Fruit fly (Drosophila melanogaster) whole organism, prepupa: Measurements from ENCODE around the gene Mnt.
A peak's percentile ranks its signal among the peaks of the same experiment; 100 is the strongest.

Experiments
- Blimp-1 ChIP-seq: fragments of 200-800 bp; sonication (Bioruptor generic); optimal IDR thresholded peaks from 3 replicates; lab custom pipeline; 2017; ENCODE audit warnings: missing biosample characterization, missing genetic modification characterization, mild to moderate bottlenecking, moderate library complexity, missing genetic modification reagents
- CG10669 ChIP-seq: fragments of 200-800 bp; sonication (Bioruptor generic); optimal IDR thresholded peaks from 3 replicates; lab custom pipeline; 2018; ENCODE audit warnings: missing biosample characterization, mild to moderate bottlenecking, missing genetic modification characterization, moderate library complexity
- CG11294 ChIP-seq: fragments of 200-800 bp; sonication (Bioruptor generic); IDR thresholded peaks from 2 replicates; pipeline ENCODE4 v1.3.6; 2022; ENCODE audit warnings: missing biosample characterization, missing genetic modification characterization
- CG11762 ChIP-seq: fragments of 200-800 bp; sonication (Bioruptor generic); optimal IDR thresholded peaks from 3 replicates; lab custom pipeline; 2016; ENCODE audit warnings: missing biosample characterization, missing genetic modification characterization; ENCODE audit not compliant: insufficient read depth
- CG11902 ChIP-seq: fragments of 200-800 bp; sonication (Bioruptor generic); optimal IDR thresholded peaks from 3 replicates; lab custom pipeline; 2016; ENCODE audit warnings: missing biosample characterization, missing genetic modification characterization
- CG15336 ChIP-seq: fragments of 200-800 bp; sonication (Bioruptor generic); IDR thresholded peaks from 2 replicates; pipeline ENCODE4 v1.3.6; 2022; ENCODE audit warnings: missing biosample characterization, missing genetic modification characterization
- CG1621 ChIP-seq: fragments of 200-800 bp; sonication (Bioruptor generic); optimal IDR thresholded peaks from 3 replicates; lab custom pipeline; 2018; ENCODE audit warnings: missing biosample characterization, mild to moderate bottlenecking, missing genetic modification characterization
- CG16779 ChIP-seq: fragments of 200-800 bp; sonication (Bioruptor generic); optimal IDR thresholded peaks from 3 replicates; lab custom pipeline; 2017; ENCODE audit warnings: missing biosample characterization, mild to moderate bottlenecking, missing genetic modification characterization
- CG3032 ChIP-seq: fragments of 200-800 bp; optimal IDR thresholded peaks from 2 replicates; lab custom pipeline; 2019; ENCODE audit warnings: missing biosample characterization, mild to moderate bottlenecking, missing genetic modification characterization, moderate library complexity
- CG31627 ChIP-seq: fragments of 200-800 bp; sonication (Bioruptor generic); optimal IDR thresholded peaks from 3 replicates; lab custom pipeline; 2016; ENCODE audit warnings: missing biosample characterization, missing genetic modification characterization
- CG32006 ChIP-seq: fragments of 200-800 bp; sonication (Bioruptor generic); optimal IDR thresholded peaks from 3 replicates; lab custom pipeline; 2017; ENCODE audit warnings: missing biosample characterization, mild to moderate bottlenecking, missing genetic modification characterization
- CG34406 ChIP-seq: fragments of 200-800 bp; sonication (Bioruptor generic); optimal IDR thresholded peaks from 3 replicates; lab custom pipeline; 2016; ENCODE audit warnings: missing biosample characterization, missing genetic modification characterization
- CG4318 ChIP-seq: fragments of 200-800 bp; sonication (Bioruptor generic); optimal IDR thresholded peaks from 3 replicates; lab custom pipeline; 2017; ENCODE audit warnings: missing biosample characterization, mild to moderate bottlenecking, missing genetic modification characterization
- CG6163 ChIP-seq: fragments of 200-800 bp; sonication (Bioruptor generic); IDR thresholded peaks from 3 replicates; pipeline ENCODE4 v1.3.6; 2022; ENCODE audit warnings: missing biosample characterization, missing genetic modification characterization
- CG6792 ChIP-seq: fragments of 200-800 bp; sonication (Bioruptor generic); optimal IDR thresholded peaks from 3 replicates; lab custom pipeline; 2016; ENCODE audit warnings: missing biosample characterization, missing genetic modification characterization
- CG6808 ChIP-seq: fragments of 200-800 bp; sonication (Bioruptor generic); optimal IDR thresholded peaks from 3 replicates; lab custom pipeline; 2017; ENCODE audit warnings: missing biosample characterization, missing genetic modification characterization, mild to moderate bottlenecking, moderate library complexity, missing genetic modification reagents
- CG6854 ChIP-seq: fragments of 200-800 bp; sonication (Bioruptor generic); optimal IDR thresholded peaks from 2 replicates; lab custom pipeline; 2017; ENCODE audit warnings: missing biosample characterization, mild to moderate bottlenecking, missing genetic modification characterization
- CG8119 ChIP-seq: fragments of 200-800 bp; sonication (Bioruptor generic); IDR thresholded peaks from 3 replicates; pipeline ENCODE4 v1.3.6; 2022; ENCODE audit warnings: missing biosample characterization, missing genetic modification characterization
- CG8319 ChIP-seq: fragments of 200-800 bp; sonication (Bioruptor generic); optimal IDR thresholded peaks from 3 replicates; lab custom pipeline; 2016; ENCODE audit warnings: missing biosample characterization, missing genetic modification characterization
- CG8632 ChIP-seq: fragments of 200-800 bp; sonication (Bioruptor generic); optimal IDR thresholded peaks from 3 replicates; lab custom pipeline; 2016; ENCODE audit warnings: missing biosample characterization, missing genetic modification characterization
- CG9139 ChIP-seq: fragments of 200-800 bp; sonication (Bioruptor generic); optimal IDR thresholded peaks from 3 replicates; lab custom pipeline; 2017; ENCODE audit warnings: missing biosample characterization, mild to moderate bottlenecking, missing genetic modification characterization
- Eip78C ChIP-seq: fragments of 200-800 bp; sonication (Bioruptor generic); peaks from one replicate; lab custom pipeline; 2016; ENCODE audit warnings: missing biosample characterization, missing genetic modification characterization
- Eip93F ChIP-seq: fragments of 200-800 bp; sonication (Bioruptor generic); optimal IDR thresholded peaks from 2 replicates; lab custom pipeline; 2016; ENCODE audit warnings: missing biosample characterization, mild to moderate bottlenecking, missing genetic modification characterization
- Ets21C ChIP-seq: fragments of 200-800 bp; sonication (Bioruptor generic); optimal IDR thresholded peaks from 3 replicates; lab custom pipeline; 2016; ENCODE audit warnings: missing biosample characterization, missing genetic modification characterization
- Ets96B ChIP-seq: fragments of 200-800 bp; optimal IDR thresholded peaks from 2 replicates; lab custom pipeline; 2019; ENCODE audit warnings: missing biosample characterization, mild to moderate bottlenecking, missing genetic modification characterization, moderate library complexity
- Gug ChIP-seq: fragments of 200-800 bp; sonication (Bioruptor generic); IDR thresholded peaks from 2 replicates; pipeline ENCODE4 v1.3.6; 2022; ENCODE audit warnings: missing biosample characterization, missing genetic modification characterization
- Hr38 ChIP-seq: sonication (Bioruptor generic); optimal IDR thresholded peaks from 2 replicates; lab custom pipeline; 2016; ENCODE audit warnings: missing biosample characterization, missing genetic modification characterization
- Hr39 ChIP-seq: fragments of 200-800 bp; sonication (Bioruptor generic); optimal IDR thresholded peaks from 2 replicates; lab custom pipeline; 2016; ENCODE audit warnings: missing biosample characterization, missing genetic modification characterization
- Hr4 ChIP-seq: fragments of 200-800 bp; sonication (Bioruptor generic); optimal IDR thresholded peaks from 3 replicates; lab custom pipeline; 2016; ENCODE audit warnings: missing biosample characterization, missing genetic modification characterization
- Lpt ChIP-seq: fragments of 200-800 bp; sonication (Bioruptor generic); optimal IDR thresholded peaks from 3 replicates; lab custom pipeline; 2016; ENCODE audit warnings: missing biosample characterization, missing genetic modification characterization
- Met ChIP-seq: fragments of 200-800 bp; sonication (Bioruptor generic); optimal IDR thresholded peaks from 3 replicates; lab custom pipeline; 2016; ENCODE audit warnings: missing biosample characterization, missing genetic modification characterization
- OdsH ChIP-seq: fragments of 200-800 bp; sonication (Bioruptor generic); optimal IDR thresholded peaks from 3 replicates; lab custom pipeline; 2016; ENCODE audit warnings: missing biosample characterization, missing genetic modification characterization
- Smox ChIP-seq: fragments of 200-800 bp; sonication (Bioruptor generic); optimal IDR thresholded peaks from 3 replicates; lab custom pipeline; 2016; ENCODE audit warnings: missing biosample characterization, missing genetic modification characterization
- Sox14 ChIP-seq: fragments of 200-800 bp; sonication (Bioruptor generic); optimal IDR thresholded peaks from 3 replicates; lab custom pipeline; 2016; ENCODE audit warnings: missing biosample characterization, missing genetic modification characterization
- Sox15 ChIP-seq: fragments of 200-800 bp; sonication (Bioruptor generic); optimal IDR thresholded peaks from 3 replicates; lab custom pipeline; 2016; ENCODE audit warnings: missing biosample characterization, missing genetic modification characterization
- achi ChIP-seq: fragments of 200-800 bp; sonication (Bioruptor generic); optimal IDR thresholded peaks from 3 replicates; lab custom pipeline; 2016; ENCODE audit warnings: missing biosample characterization, missing genetic modification characterization
- cyc ChIP-seq: fragments of 200-800 bp; sonication (Bioruptor generic); optimal IDR thresholded peaks from 3 replicates; lab custom pipeline; 2016; ENCODE audit warnings: missing biosample characterization, missing genetic modification characterization
- dsx ChIP-seq: fragments of 200-800 bp; optimal IDR thresholded peaks from 3 replicates; lab custom pipeline; 2019; ENCODE audit warnings: missing biosample characterization, mild to moderate bottlenecking, missing genetic modification characterization, moderate library complexity; ENCODE audit not compliant: poor library complexity, severe bottlenecking
- eg ChIP-seq: fragments of 200-800 bp; sonication (Bioruptor generic); IDR thresholded peaks from 3 replicates; pipeline ENCODE4 v1.3.6; 2022; ENCODE audit warnings: missing biosample characterization, missing genetic modification characterization
- fd59A ChIP-seq: fragments of 200-800 bp; sonication (Bioruptor generic); optimal IDR thresholded peaks from 2 replicates; lab custom pipeline; 2017; ENCODE audit warnings: missing biosample characterization, mild to moderate bottlenecking, missing genetic modification characterization, missing genetic modification reagents
- fd85E ChIP-seq: fragments of 200-800 bp; sonication (Bioruptor generic); optimal IDR thresholded peaks from 3 replicates; lab custom pipeline; 2016; ENCODE audit warnings: missing biosample characterization, missing genetic modification characterization
- fkh ChIP-seq: fragments of 200-800 bp; sonication (Bioruptor generic); optimal IDR thresholded peaks from 3 replicates; lab custom pipeline; 2017; ENCODE audit warnings: missing biosample characterization, mild to moderate bottlenecking, missing genetic modification characterization, moderate library complexity
- lz ChIP-seq: fragments of 200-800 bp; sonication (Bioruptor generic); optimal IDR thresholded peaks from 3 replicates; lab custom pipeline; 2016; ENCODE audit warnings: missing biosample characterization, missing genetic modification characterization
- spab ChIP-seq: fragments of 200-800 bp; sonication (Bioruptor generic); optimal IDR thresholded peaks from 2 replicates; lab custom pipeline; 2017; ENCODE audit warnings: missing biosample characterization, mild to moderate bottlenecking, missing genetic modification characterization, missing genetic modification reagents
- ss ChIP-seq, 2 experiments: fragments of 200-800 bp; sonication (Bioruptor generic); optimal IDR thresholded peaks; 2 replicates in 1 of 2; 3 replicates in 1 of 2; lab custom pipeline; 2017 to 2018; ENCODE audit warnings: mild to moderate bottlenecking in 2 of 2, missing biosample characterization in 2 of 2, missing genetic modification characterization in 2 of 2, moderate library complexity in 1 of 2
- vri ChIP-seq: fragments of 200-800 bp; sonication (Bioruptor generic); optimal IDR thresholded peaks from 3 replicates; lab custom pipeline; 2016; ENCODE audit warnings: missing biosample characterization, mild to moderate bottlenecking, missing genetic modification characterization

Mnt gene

dm6 chrX:3680703-3681270, 9.2 kb downstream of the Mnt start (continued):
- TF ChIP-seq cyc (GFP tag; lab: Kevin White, UChicago): peak; percentile 67
- no peak for TF ChIP-seq Eip93F (GFP tag; lab: Kevin White, UChicago)
- peak; percentile 62 for TF ChIP-seq CG10669
- peak; percentile 73 for TF ChIP-seq CG6792
- peak; percentile 77 for TF ChIP-seq CG31627
- TF ChIP-seq eg (GFP tag; lab: Robert Waterston, UW): peak; percentile 66; the same call in 1 of the 3 replicates
- peak; percentile 71 for TF ChIP-seq CG8632 (GFP tag; lab: Kevin White, UChicago)
- TF ChIP-seq dsx: peak; percentile 40
- TF ChIP-seq CG32006 (GFP tag; lab: Kevin White, UChicago): peak; percentile 67
- peak; percentile 59 for TF ChIP-seq Ets21C
- TF ChIP-seq CG3032 (tag; lab: Kevin White, UChicago): peak; percentile 68
- TF ChIP-seq vri (GFP tag; lab: Kevin White, UChicago): peak; percentile 49
- TF ChIP-seq CG11902 (GFP tag; lab: Kevin White, UChicago): peak; percentile 54
- peak; percentile 50 for TF ChIP-seq CG11762 (GFP tag; lab: Kevin White, UChicago)
- TF ChIP-seq Met (GFP tag; lab: Kevin White, UChicago): peak; percentile 80
- TF ChIP-seq CG11294 (GFP tag; lab: Robert Waterston, UW): no peak
- TF ChIP-seq Lpt (GFP tag; lab: Kevin White, UChicago): peak; percentile 7
- peak; percentile 59 for TF ChIP-seq Ets96B (tag; lab: Kevin White, UChicago)
- TF ChIP-seq CG6163: peak; percentile 38; the same call in 2 of the 3 replicates
- TF ChIP-seq Eip78C: peak; percentile 94
- no peak for TF ChIP-seq fkh
- TF ChIP-seq CG8119 (GFP tag; lab: Robert Waterston, UW): peak; percentile 62
- no peak for TF ChIP-seq CG6854 (GFP tag; lab: Kevin White, UChicago)
- peak; percentile 76 for TF ChIP-seq CG15336 (GFP tag; lab: Robert Waterston, UW)
- peak; percentile 38 for TF ChIP-seq CG8319 (GFP tag; lab: Kevin White, UChicago)
- TF ChIP-seq ss (GFP tag; optimal IDR thresholded peaks at IDR 0.05; lab: Kevin White, UChicago): peak; percentile 36 to 77
- TF ChIP-seq Hr38 (GFP tag; lab: Kevin White, UChicago): no peak
- TF ChIP-seq CG1621 (tag; lab: Kevin White, UChicago): peak; percentile 48
- peak; percentile 67 for TF ChIP-seq Hr4 (GFP tag; lab: Kevin White, UChicago)
- peak; percentile 56 for TF ChIP-seq CG16779 (tag; lab: Kevin White, UChicago)
- no peak for TF ChIP-seq Blimp-1 (GFP tag; lab: Kevin White, UChicago)
- TF ChIP-seq spab (GFP tag; lab: Kevin White, UChicago): peak; percentile 42
- peak; percentile 77 for TF ChIP-seq achi
- no peak for TF ChIP-seq fd85E

- TF ChIP-seq lz (GFP tag; lab: Kevin White, UChicago): peak; percentile 92
- peak; percentile 93 for TF ChIP-seq Smox (GFP tag; lab: Kevin White, UChicago)
- peak; percentile 88 for TF ChIP-seq Hr39
- TF ChIP-seq CG6808 (GFP tag; lab: Kevin White, UChicago): peak; percentile 90
- peak; percentile 88 for TF ChIP-seq Gug (GFP tag; lab: Robert Waterston, UW)
- TF ChIP-seq fkh: no peak
- TF ChIP-seq eg (GFP tag; lab: Robert Waterston, UW): peak; percentile 93
- TF ChIP-seq Met (GFP tag; lab: Kevin White, UChicago): peak; percentile 93
- peak; percentile 91 for TF ChIP-seq fd59A (GFP tag; lab: Kevin White, UChicago)
- TF ChIP-seq dsx: peak; percentile 94
- TF ChIP-seq OdsH (GFP tag; lab: Kevin White, UChicago): peak; percentile 96
- TF ChIP-seq CG34406: peak; percentile 95
- TF ChIP-seq spab (GFP tag; lab: Kevin White, UChicago): peak; percentile 92
- TF ChIP-seq CG32006 (GFP tag; lab: Kevin White, UChicago): peak; percentile 96
- TF ChIP-seq CG8119 (GFP tag; lab: Robert Waterston, UW): peak; percentile 95
- peak; percentile 94 for TF ChIP-seq CG16779 (tag; lab: Kevin White, UChicago)
- peak; percentile 87 for TF ChIP-seq fd85E
- peak; percentile 97 for TF ChIP-seq Ets96B (tag; lab: Kevin White, UChicago)
- peak; percentile 47 for TF ChIP-seq Blimp-1 (GFP tag; lab: Kevin White, UChicago)
- peak; percentile 92 for TF ChIP-seq CG4318 (GFP tag; lab: Kevin White, UChicago)
- peak; percentile 96 for TF ChIP-seq Sox14 (GFP tag; lab: Kevin White, UChicago)
- TF ChIP-seq CG9139 (GFP tag; lab: Kevin White, UChicago): peak; percentile 86
- TF ChIP-seq Sox15 (GFP tag; lab: Kevin White, UChicago): peak; percentile 81
- peak; percentile 94 for TF ChIP-seq CG8632 (GFP tag; lab: Kevin White, UChicago)
- TF ChIP-seq Hr38 (GFP tag; lab: Kevin White, UChicago): no peak
- TF ChIP-seq CG6792: peak; percentile 95
- TF ChIP-seq CG15336 (GFP tag; lab: Robert Waterston, UW): peak; percentile 93
Observed at dm6 chrX:3681729-3682482, 10.3 kb downstream of the Mnt start.
